Worm (Caenorhabditis elegans): ENCODE measurements around the gene ZC250.4.

ce11 chrV:5768292-5768695 lies 44.6 kb downstream of the ZC250.4 start:
- TF ChIP-seq C08G9.2 (tag; optimal IDR thresholded peaks at IDR 0.05) (no peak), unc-3 (GFP tag; conservative IDR thresholded peaks at IDR 0.05) (no peak), unc-3 (tag; optimal IDR thresholded peaks at IDR 0.05) (no peak), rnt-1 (tag; optimal IDR thresholded peaks at IDR 0.05) (no peak)
